Worm (Caenorhabditis elegans) whole organism, L3 larva: ENCODE measurements around the gene atx-3.
A peak's percentile ranks its signal among the peaks of the same experiment; 100 is the strongest.

Experiments used
- R02D3.7 ChIP-seq: fragments of 150-350 bp; optimal IDR thresholded peaks from 2 replicates; lab custom pipeline; 2014; ENCODE audit warnings: missing biosample characterization, missing genetic modification characterization
- ZK546.5 ChIP-seq: sonication (generic microtip); optimal IDR thresholded peaks from 2 replicates; lab custom pipeline; 2017; ENCODE audit warnings: missing biosample characterization, missing genetic modification characterization
- aly-2 ChIP-seq: fragments of 150-350 bp; optimal IDR thresholded peaks from 2 replicates; lab custom pipeline; 2014; ENCODE audit warnings: missing biosample characterization, missing genetic modification characterization
- ama-1 ChIP-seq: fragments of 150-350 bp; optimal IDR thresholded peaks from 2 replicates; lab custom pipeline; 2018
- ceh-16 ChIP-seq: sonication (generic microtip); optimal IDR thresholded peaks from 2 replicates; lab custom pipeline; 2017; ENCODE audit warnings: missing biosample characterization, missing genetic modification characterization
- ceh-82 ChIP-seq: fragments of 150-350 bp; optimal IDR thresholded peaks from 2 replicates; lab custom pipeline; 2014; ENCODE audit warnings: missing biosample characterization, missing genetic modification characterization
- ceh-9 ChIP-seq: sonication (generic microtip); optimal IDR thresholded peaks from 2 replicates; lab custom pipeline; 2018; ENCODE audit warnings: missing biosample characterization, missing genetic modification characterization
- daf-12 ChIP-seq: fragments of 150-350 bp; optimal IDR thresholded peaks from 2 replicates; lab custom pipeline; 2014; ENCODE audit warnings: missing biosample characterization, missing genetic modification reagents, missing genetic modification characterization
- egl-5 ChIP-seq: fragments of 150-350 bp; optimal IDR thresholded peaks from 2 replicates; lab custom pipeline; 2017; ENCODE audit warnings: missing biosample characterization, missing genetic modification reagents, missing genetic modification characterization, inconsistent platforms
- elt-1 ChIP-seq: fragments of 150-350 bp; optimal IDR thresholded peaks from 2 replicates; lab custom pipeline; 2014; ENCODE audit warnings: missing biosample characterization, missing genetic modification characterization
- elt-2 ChIP-seq: sonication (generic microtip); optimal IDR thresholded peaks from 2 replicates; lab custom pipeline; 2016; ENCODE audit warnings: missing genetic modification reagents, mild to moderate bottlenecking, missing genetic modification characterization, missing compliant biosample characterization
- elt-3 ChIP-seq, 3 experiments: fragments of 150-350 bp in 1 of 3; sonication (generic microtip) in 2 of 3; optimal IDR thresholded peaks; 2 replicates in 2 of 3; 4 replicates in 1 of 3; lab custom pipeline; 2014 to 2017; ENCODE audit warnings: missing biosample characterization in 3 of 3, missing genetic modification characterization in 3 of 3
- eor-1 ChIP-seq, 2 experiments: fragments of 150-350 bp; optimal IDR thresholded peaks; 2 replicates each; lab custom pipeline; 2014 to 2018; ENCODE audit warnings: missing biosample characterization in 2 of 2, missing genetic modification characterization in 2 of 2
- fos-1 ChIP-seq: fragments of 150-350 bp; optimal IDR thresholded peaks from 2 replicates; lab custom pipeline; 2014; ENCODE audit warnings: missing biosample characterization, missing genetic modification characterization
- hmg-11 ChIP-seq: sonication (generic microtip); optimal IDR thresholded peaks from 2 replicates; lab custom pipeline; 2016; ENCODE audit warnings: missing genetic modification characterization, missing compliant biosample characterization
- jun-1 ChIP-seq: fragments of 150-350 bp; optimal IDR thresholded peaks from 2 replicates; lab custom pipeline; 2014; ENCODE audit warnings: missing biosample characterization, missing genetic modification reagents, missing genetic modification characterization
- lin-15B ChIP-seq: fragments of 150-350 bp; optimal IDR thresholded peaks from 2 replicates; lab custom pipeline; 2014; ENCODE audit warnings: missing biosample characterization, missing genetic modification characterization
- lin-39 ChIP-seq: fragments of 150-350 bp; optimal IDR thresholded peaks from 2 replicates; lab custom pipeline; 2018; ENCODE audit warnings: missing biosample characterization, missing genetic modification reagents, missing genetic modification characterization
- lsy-12 ChIP-seq: sonication (generic microtip); optimal IDR thresholded peaks from 2 replicates; lab custom pipeline; 2016; ENCODE audit warnings: mild to moderate bottlenecking, missing genetic modification characterization, missing compliant biosample characterization
- mml-1 ChIP-seq: fragments of 150-350 bp; sonication (generic microtip); optimal IDR thresholded peaks from 3 replicates; lab custom pipeline; 2014; ENCODE audit warnings: missing biosample characterization, missing genetic modification characterization
- nfya-1 ChIP-seq: sonication (generic microtip); optimal IDR thresholded peaks from 2 replicates; lab custom pipeline; 2017; ENCODE audit warnings: missing genetic modification characterization, mild to moderate bottlenecking, missing compliant biosample characterization, antibody characterized with exemption, moderate library complexity; ENCODE audit not compliant: insufficient read depth
- nhr-11 ChIP-seq: fragments of 150-350 bp; optimal IDR thresholded peaks from 2 replicates; lab custom pipeline; 2014; ENCODE audit warnings: missing biosample characterization, missing genetic modification characterization
- nhr-23 ChIP-seq: fragments of 150-350 bp; optimal IDR thresholded peaks from 2 replicates; lab custom pipeline; 2014; ENCODE audit warnings: missing biosample characterization, missing genetic modification reagents, missing genetic modification characterization
- nhr-25 ChIP-seq: sonication (generic microtip); optimal IDR thresholded peaks from 2 replicates; lab custom pipeline; 2017; ENCODE audit warnings: missing biosample characterization, missing genetic modification characterization
- nhr-28 ChIP-seq: fragments of 150-350 bp; optimal IDR thresholded peaks from 2 replicates; lab custom pipeline; 2014; ENCODE audit warnings: missing biosample characterization, missing genetic modification characterization
- nhr-43 ChIP-seq: sonication (generic microtip); optimal IDR thresholded peaks from 2 replicates; lab custom pipeline; 2016; ENCODE audit warnings: mild to moderate bottlenecking, missing genetic modification characterization, missing compliant biosample characterization; ENCODE audit not compliant: poor library complexity, severe bottlenecking
- nhr-67 ChIP-seq: fragments of 150-350 bp; optimal IDR thresholded peaks from 2 replicates; lab custom pipeline; 2014; ENCODE audit warnings: missing biosample characterization, missing genetic modification characterization
- nhr-77 ChIP-seq: fragments of 150-350 bp; optimal IDR thresholded peaks from 2 replicates; lab custom pipeline; 2014; ENCODE audit warnings: missing biosample characterization, missing genetic modification characterization
- pha-4 ChIP-seq: fragments of 150-350 bp; optimal IDR thresholded peaks from 2 replicates; lab custom pipeline; 2014; ENCODE audit warnings: missing biosample characterization, missing genetic modification reagents, missing genetic modification characterization
- pqm-1 ChIP-seq: fragments of 150-350 bp; optimal IDR thresholded peaks from 2 replicates; lab custom pipeline; 2017; ENCODE audit warnings: missing biosample characterization, missing genetic modification characterization, inconsistent platforms
- skn-1 ChIP-seq: fragments of 150-350 bp; optimal IDR thresholded peaks from 2 replicates; lab custom pipeline; 2014; ENCODE audit warnings: missing biosample characterization, missing genetic modification characterization
- tbx-2 ChIP-seq: sonication (generic microtip); optimal IDR thresholded peaks from 2 replicates; lab custom pipeline; 2016; ENCODE audit warnings: mild to moderate bottlenecking, missing genetic modification characterization, missing compliant biosample characterization
- unc-62 ChIP-seq: fragments of 150-350 bp; sonication (generic microtip); optimal IDR thresholded peaks from 4 replicates; lab custom pipeline; 2014; ENCODE audit warnings: missing biosample characterization, missing genetic modification reagents, missing genetic modification characterization
- zag-1 ChIP-seq: fragments of 150-350 bp; optimal IDR thresholded peaks from 2 replicates; lab custom pipeline; 2014; ENCODE audit warnings: missing biosample characterization, missing genetic modification characterization
- ztf-11 ChIP-seq: fragments of 150-350 bp; optimal IDR thresholded peaks from 2 replicates; lab custom pipeline; 2014; ENCODE audit warnings: missing biosample characterization, missing genetic modification characterization
- ztf-4 ChIP-seq: fragments of 150-350 bp; optimal IDR thresholded peaks from 2 replicates; lab custom pipeline; 2014; ENCODE audit warnings: missing biosample characterization, missing genetic modification characterization

atx-3 gene

ce11 chrV:15575305-15575704 lies 1.9 kb downstream of the atx-3 start, which contains the start of gene mdt-28:
TSS of gene mdt-28 (minus strand) at chrV:15575405.
- TF ChIP-seq daf-12 (tag; lab: Kevin White, UChicago), result no peak
- no peak for TF ChIP-seq aly-2 (tag; lab: Kevin White, UChicago)
- TF ChIP-seq tbx-2 (tag; lab: Kevin White, UChicago), result no peak
- TF ChIP-seq nhr-11, result no peak
- no peak for TF ChIP-seq ceh-9 (tag; lab: Kevin White, UChicago)
- no peak for TF ChIP-seq nhr-77 (tag; lab: Kevin White, UChicago)
- TF ChIP-seq ceh-82 (tag; lab: Kevin White, UChicago), result no peak
- no peak for TF ChIP-seq egl-5 (tag; lab: Kevin White, UChicago)
- TF ChIP-seq ceh-16 (tag; lab: Kevin White, UChicago), result no peak
- no peak for TF ChIP-seq nhr-43 (tag; lab: Kevin White, UChicago)
- TF ChIP-seq nhr-25, result no peak
- no peak for TF ChIP-seq elt-1 (tag; lab: Kevin White, UChicago)
- no peak for TF ChIP-seq pha-4
- no peak for TF ChIP-seq unc-62 (GFP tag; lab: Kevin White, UChicago)
- no peak for TF ChIP-seq eor-1 (tag; optimal IDR thresholded peaks at IDR 0.05; lab: Kevin White, UChicago)
- TF ChIP-seq jun-1, result no peak
- TF ChIP-seq ztf-11 (tag; lab: Kevin White, UChicago), result no peak

ce11 chrV:15572613-15573012 lies 4.6 kb downstream of the atx-3 start, which contains the start of gene fbxa-94:
TSS of gene fbxa-94 (plus strand) at chrV:15572913.
- TF ChIP-seq nfya-1 (tag; lab: Kevin White, UChicago) (peak; percentile 42), lin-15B (no peak), pqm-1 (no peak), elt-2 (tag; lab: Kevin White, UChicago) (no peak), eor-1 (tag; optimal IDR thresholded peaks at IDR 0.05; lab: Kevin White, UChicago) (no peak), elt-3 (tag; optimal IDR thresholded peaks at IDR 0.05; lab: Kevin White, UChicago) (no peak), ceh-9 (tag; lab: Kevin White, UChicago) (no peak)

ce11 chrV:15571006-15571526 lies 6.2 kb downstream of the atx-3 start, which contains the start of gene fbxa-95:
TSS of gene fbxa-95 (plus strand) at chrV:15571476.
- peak; percentile 9 for TF ChIP-seq nfya-1 (tag; lab: Kevin White, UChicago)
- TF ChIP-seq elt-1 (tag; lab: Kevin White, UChicago), result no peak

- TF ChIP-seq lin-39 (tag; lab: Kevin White, UChicago), result peak; percentile 7
- TF ChIP-seq lsy-12, result no peak
- TF ChIP-seq ama-1 (lab: Kevin White, UChicago), result peak; percentile 92
- peak; percentile 31 for TF ChIP-seq hmg-11 (tag; lab: Kevin White, UChicago)
- TF ChIP-seq pqm-1, result peak; percentile 74
- peak; percentile 74 for TF ChIP-seq nfya-1 (tag; lab: Kevin White, UChicago)
- no peak for TF ChIP-seq ZK546.5 (tag; lab: Kevin White, UChicago)
- peak; percentile 91 for TF ChIP-seq R02D3.7 (tag; lab: Kevin White, UChicago)
- no peak for TF ChIP-seq eor-1 (tag; optimal IDR thresholded peaks at IDR 0.05; lab: Kevin White, UChicago)
- peak; percentile 16 for TF ChIP-seq nhr-11
- no peak for TF ChIP-seq ceh-82 (tag; lab: Kevin White, UChicago)
- TF ChIP-seq pha-4, result peak; percentile 81
- peak; percentile 24 for TF ChIP-seq egl-5 (tag; lab: Kevin White, UChicago)
- TF ChIP-seq tbx-2 (tag; lab: Kevin White, UChicago), result no peak
- TF ChIP-seq jun-1, result peak; percentile 8
- peak; percentile 60 for TF ChIP-seq nhr-23 (tag; lab: Kevin White, UChicago)
- TF ChIP-seq lin-15B, result peak; percentile 57
- TF ChIP-seq daf-12 (tag; lab: Kevin White, UChicago), result no peak
- TF ChIP-seq elt-2 (tag; lab: Kevin White, UChicago), result peak; percentile 27
- no peak for TF ChIP-seq nhr-43 (tag; lab: Kevin White, UChicago)
- no peak for TF ChIP-seq nhr-67 (tag; lab: Kevin White, UChicago)
Observed at ce11 chrV:15569702-15570430, 7.4 kb downstream of the atx-3 start, which contains the start of gene lsm-5. TSS of gene lsm-5 (plus strand) at chrV:15570380.

- TF ChIP-seq fos-1 (tag; lab: Kevin White, UChicago) (no peak), lin-39 (tag; lab: Kevin White, UChicago) (peak; percentile 7), nfya-1 (tag; lab: Kevin White, UChicago) (no peak), ceh-82 (tag; lab: Kevin White, UChicago) (no peak), nhr-28 (tag; lab: Kevin White, UChicago) (no peak), skn-1 (tag; lab: Kevin White, UChicago) (no peak), zag-1 (tag; lab: Kevin White, UChicago) (no peak), ztf-4 (no peak), nhr-11 (no peak), lsy-12 (no peak), ZK546.5 (tag; lab: Kevin White, UChicago) (no peak), nhr-67 (tag; lab: Kevin White, UChicago) (no peak), mml-1 (tag; lab: Kevin White, UChicago) (no peak), nhr-23 (tag; lab: Kevin White, UChicago) (no peak), nhr-25 (no peak), ama-1 (lab: Kevin White, UChicago) (peak; percentile 93), jun-1 (no peak)
Observed at ce11 chrV:15568381-15568780, 8.9 kb downstream of the atx-3 start.
